Worm (Caenorhabditis elegans): ENCODE measurements around the gene cup-14.

The cup-14 gene

ce11 chrII:13888278-13888677 lies 16.2 kb upstream of the cup-14 start, which contains the start of gene mcd-1 (continued):
- TF ChIP-seq pha-4 (tag; optimal IDR thresholded peaks at IDR 0.05) (peak; percentile 22), attf-5 (GFP tag; optimal IDR thresholded peaks at IDR 0.05) (peak; percentile 73), let-526 (GFP tag; IDR thresholded peaks at IDR 0.05) (no peak), snpc-4 (GFP tag; optimal IDR thresholded peaks at IDR 0.05) (no peak), snpc-4 (tag; optimal IDR thresholded peaks at IDR 0.05) (peak in 2 of 4 experiments; percentile 44 to 51), pbrm-1 (GFP tag; IDR thresholded peaks at IDR 0.05) (no peak), ccch-3 (GFP tag; optimal IDR thresholded peaks at IDR 0.05) (no peak), Y53G8AR.9 (GFP tag; conservative IDR thresholded peaks at IDR 0.05) (no peak), xnd-1 (tag; optimal IDR thresholded peaks at IDR 0.05) (peak; percentile 16), chd-7 (tag; optimal IDR thresholded peaks at IDR 0.05) (no peak), ceh-91 (GFP tag; IDR thresholded peaks at IDR 0.05) (peak; percentile 50), lin-35 (GFP tag; optimal IDR thresholded peaks at IDR 0.05) (peak in 1 of 3 experiments; percentile 71), sea-2 (GFP tag; IDR thresholded peaks at IDR 0.05) (no peak), cebp-2 (GFP tag; IDR thresholded peaks at IDR 0.05) (no peak), egl-18 (GFP tag; IDR thresholded peaks at IDR 0.05) (no peak), nhr-80 (tag; optimal IDR thresholded peaks at IDR 0.05) (no peak), lir-1 (GFP tag; conservative IDR thresholded peaks at IDR 0.05) (no peak), hmg-20 (GFP tag; IDR thresholded peaks at IDR 0.05) (no peak), C06A6.2 (GFP tag; conservative IDR thresholded peaks at IDR 0.05) (no peak), hlh-12 (tag; optimal IDR thresholded peaks at IDR 0.05) (no peak), gei-17 (GFP tag; optimal IDR thresholded peaks at IDR 0.05) (no peak), tbp1 (GFP tag; optimal IDR thresholded peaks at IDR 0.05) (no peak), lsl-1 (GFP tag; optimal IDR thresholded peaks at IDR 0.05) (peak; percentile 54), madf-6 (GFP tag; IDR thresholded peaks at IDR 0.05) (peak; percentile 67; the same call in 1 of the 2 replicates), ekl-4 (GFP tag; IDR thresholded peaks at IDR 0.05) (no peak), let-607 (tag; optimal IDR thresholded peaks at IDR 0.05) (no peak), ztf-3 (GFP tag; optimal IDR thresholded peaks at IDR 0.05) (no peak), ceh-27 (GFP tag; optimal IDR thresholded peaks at IDR 0.05) (peak; percentile 2), bed-2 (GFP tag; IDR thresholded peaks at IDR 0.05) (no peak), F23B12.7 (tag; optimal IDR thresholded peaks at IDR 0.05; ENCODE audit: insufficient read depth) (peak; percentile 60), snpc-1.1 (tag; optimal IDR thresholded peaks at IDR 0.05; ENCODE audit: insufficient read depth) (no peak), dpff-1 (tag; optimal IDR thresholded peaks at IDR 0.05) (no peak), rcor-1 (GFP tag; IDR thresholded peaks at IDR 0.05) (peak; percentile 38; the same call in 1 of the 2 replicates)

DNA sequence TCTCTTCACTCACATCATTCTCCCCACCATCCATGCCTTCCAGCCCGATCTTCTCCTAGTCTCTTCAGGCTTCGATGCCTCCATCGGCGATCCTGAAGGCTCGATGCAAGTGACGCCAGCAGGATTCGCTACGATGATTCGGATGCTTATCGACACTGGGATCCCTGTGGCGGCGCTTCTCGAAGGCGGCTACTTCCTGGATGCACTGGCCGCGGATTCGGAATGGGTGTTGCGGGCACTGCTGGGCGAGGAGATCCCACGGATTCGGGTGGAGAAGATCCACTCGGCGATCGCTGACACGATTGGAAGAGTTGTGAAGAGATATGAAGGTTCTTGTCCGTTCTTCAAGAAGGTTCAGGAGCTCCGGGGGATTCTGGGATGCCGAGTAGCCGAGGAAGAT lies 14.4 kb upstream of the cup-14 start:
- peak; percentile 55; the same call in 1 of the 2 replicates for TF ChIP-seq egrh-3 (GFP tag; IDR thresholded peaks at IDR 0.05)
- TF ChIP-seq zfh-2 (GFP tag; conservative IDR thresholded peaks at IDR 0.05) = peak; percentile 87
- TF ChIP-seq pha-4 (tag; optimal IDR thresholded peaks at IDR 0.05) = no peak
- TF ChIP-seq sptf-2 (GFP tag; optimal IDR thresholded peaks at IDR 0.05) = peak; percentile 17
- no peak for TF ChIP-seq gei-17 (GFP tag; optimal IDR thresholded peaks at IDR 0.05)
- no peak for TF ChIP-seq T07F8.4 (tag; optimal IDR thresholded peaks at IDR 0.05)

DNA sequence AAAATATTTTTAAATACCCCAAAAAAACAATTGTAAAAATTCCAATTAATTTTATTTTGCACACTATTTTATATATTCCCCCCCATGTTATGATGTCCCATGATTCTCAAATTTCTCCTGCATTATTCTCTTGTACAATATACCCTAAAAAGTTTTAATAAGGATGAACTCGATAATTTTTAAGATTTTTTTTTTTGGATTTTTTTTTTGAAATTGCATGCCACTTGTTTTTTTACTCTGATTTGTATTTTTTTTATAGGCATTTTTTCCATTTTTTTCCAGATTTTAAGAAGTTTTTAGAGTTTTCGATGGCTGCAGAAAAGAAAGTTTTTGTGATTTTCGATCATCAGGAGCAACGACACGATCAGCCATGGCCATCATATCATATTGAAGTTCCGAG lies 10.4 kb upstream of the cup-14 start, which contains the start of gene hda-10:
Gene hda-10, plus strand, starts transcription at position 301 of the 400 bp plus-strand sequence.
- TF ChIP-seq madf-6 (GFP tag; IDR thresholded peaks at IDR 0.05) (0 out of 2 replicates have a peak, but pooled peaks have one; percentile 6), unc-62 (GFP tag; optimal IDR thresholded peaks at IDR 0.05) (no peak)
